Fruit fly (Drosophila melanogaster) whole organism, adult: Measurements from ENCODE around the gene Kebab.

Source experiments
- CG11617 ChIP-seq: fragments of 200-800 bp; sonication (Bioruptor generic); optimal IDR thresholded peaks from 2 replicates; lab custom pipeline; 2017; ENCODE audit warnings: mild to moderate bottlenecking, missing biosample characterization, missing genetic modification reagents, missing genetic modification characterization
- CG12768 ChIP-seq: fragments of 200-800 bp; sonication (Bioruptor generic); optimal IDR thresholded peaks from 2 replicates; lab custom pipeline; 2017; ENCODE audit warnings: missing biosample characterization, missing genetic modification characterization, mild to moderate bottlenecking, moderate library complexity, missing genetic modification reagents
- CG14711 ChIP-seq: fragments of 200-800 bp; sonication (Bioruptor generic); optimal IDR thresholded peaks from 2 replicates; lab custom pipeline; 2018; ENCODE audit warnings: missing biosample characterization, mild to moderate bottlenecking, missing genetic modification characterization, moderate library complexity
- CG1620 ChIP-seq: fragments of 200-800 bp; sonication (Bioruptor generic); optimal IDR thresholded peaks from 2 replicates; lab custom pipeline; 2016; ENCODE audit warnings: missing biosample characterization, missing genetic modification characterization
- CG33017 ChIP-seq: fragments of 200-800 bp; sonication (Bioruptor generic); optimal IDR thresholded peaks from 2 replicates; lab custom pipeline; 2018; ENCODE audit warnings: missing biosample characterization, mild to moderate bottlenecking, missing genetic modification characterization, moderate library complexity
- CG5204 ChIP-seq: fragments of 200-800 bp; sonication (Bioruptor generic); optimal IDR thresholded peaks from 2 replicates; lab custom pipeline; 2016; ENCODE audit warnings: missing biosample characterization, missing genetic modification characterization
- CG7045 ChIP-seq: fragments of 200-800 bp; sonication (Bioruptor generic); optimal IDR thresholded peaks from 2 replicates; lab custom pipeline; 2017; ENCODE audit warnings: missing biosample characterization, mild to moderate bottlenecking, missing genetic modification characterization
- CG7101 ChIP-seq: fragments of 200-800 bp; sonication (Bioruptor generic); optimal IDR thresholded peaks from 2 replicates; lab custom pipeline; 2018; ENCODE audit warnings: missing biosample characterization, mild to moderate bottlenecking, missing genetic modification characterization, moderate library complexity
- Clk ChIP-seq: fragments of 200-800 bp; sonication (Bioruptor generic); optimal IDR thresholded peaks from 2 replicates; lab custom pipeline; 2017; ENCODE audit warnings: missing biosample characterization, missing genetic modification characterization
- Crg-1 ChIP-seq: fragments of 200-800 bp; sonication (Bioruptor generic); optimal IDR thresholded peaks from 2 replicates; lab custom pipeline; 2016; ENCODE audit warnings: missing biosample characterization, missing genetic modification characterization
- Hr96 ChIP-seq: fragments of 200-800 bp; sonication (Bioruptor generic); optimal IDR thresholded peaks from 2 replicates; lab custom pipeline; 2016; ENCODE audit warnings: missing biosample characterization, missing genetic modification characterization
- Mnt ChIP-seq: fragments of 200-800 bp; sonication (Bioruptor generic); optimal IDR thresholded peaks from 2 replicates; lab custom pipeline; 2016; ENCODE audit warnings: missing biosample characterization, mild to moderate bottlenecking, missing genetic modification characterization
- bab1 ChIP-seq: fragments of 200-800 bp; sonication (Bioruptor generic); optimal IDR thresholded peaks from 3 replicates; lab custom pipeline; 2019; ENCODE audit warnings: missing biosample characterization, mild to moderate bottlenecking, missing genetic modification characterization, moderate library complexity
- cic ChIP-seq: fragments of 200-800 bp; sonication (Bioruptor generic); optimal IDR thresholded peaks from 2 replicates; lab custom pipeline; 2017; ENCODE audit warnings: missing biosample characterization, mild to moderate bottlenecking, missing genetic modification characterization, moderate library complexity
- cnc ChIP-seq, 2 experiments: fragments of >200 bp; optimal IDR thresholded peaks; 2 replicates each; lab custom pipeline; 2017
- kay ChIP-seq: fragments of 200-800 bp; sonication (Bioruptor generic); peaks from one replicate; lab custom pipeline; 2016; ENCODE audit warnings: missing biosample characterization, missing genetic modification characterization, borderline replicate concordance
- ovo ChIP-seq: fragments of 200-800 bp; sonication (Bioruptor generic); optimal IDR thresholded peaks from 2 replicates; lab custom pipeline; 2016; ENCODE audit warnings: missing biosample characterization, missing genetic modification characterization
- pad ChIP-seq: fragments of 200-800 bp; sonication (Bioruptor generic); optimal IDR thresholded peaks from 3 replicates; lab custom pipeline; 2017; ENCODE audit warnings: missing biosample characterization, missing genetic modification characterization, mild to moderate bottlenecking, moderate library complexity, missing genetic modification reagents
- tj ChIP-seq: fragments of 200-800 bp; sonication (Bioruptor generic); optimal IDR thresholded peaks from 3 replicates; lab custom pipeline; 2017; ENCODE audit warnings: missing biosample characterization, mild to moderate bottlenecking, missing genetic modification characterization, moderate library complexity
- toe ChIP-seq: fragments of 200-800 bp; sonication (Bioruptor generic); optimal IDR thresholded peaks from 2 replicates; lab custom pipeline; 2016; ENCODE audit warnings: missing biosample characterization, missing genetic modification characterization

Kebab gene

dm6 chr2L:2037165-2037550 lies 8.1 kb upstream of the Kebab start, which contains the start of gene lectin-22C:
Gene lectin-22C (minus strand): TSS chr2L:2037265.
- TF ChIP-seq cnc (optimal IDR thresholded peaks at IDR 0.05; lab: Kevin White, UChicago) (no peak), CG33017 (tag; lab: Kevin White, UChicago) (no peak), ovo (GFP tag; lab: Kevin White, UChicago) (no peak), Mnt (GFP tag; lab: Kevin White, UChicago) (no peak), CG7101 (tag; lab: Kevin White, UChicago) (no peak), CG1620 (GFP tag; lab: Kevin White, UChicago) (no peak), CG14711 (no peak), CG5204 (GFP tag; lab: Kevin White, UChicago) (no peak), CG7045 (GFP tag; lab: Kevin White, UChicago) (no peak), tj (GFP tag; lab: Kevin White, UChicago) (no peak), cic (no peak)

dm6 chr2L:2037551-2038252 lies 7.6 kb upstream of the Kebab start:
- TF ChIP-seq cnc (optimal IDR thresholded peaks at IDR 0.05; lab: Kevin White, UChicago): no peak
- TF ChIP-seq cic: no peak
- TF ChIP-seq CG1620 (GFP tag; lab: Kevin White, UChicago): peak; percentile 32
- peak; percentile 26 for TF ChIP-seq Hr96
- peak; percentile 26 for TF ChIP-seq Mnt (GFP tag; lab: Kevin White, UChicago)
- peak; percentile 16 for TF ChIP-seq pad (GFP tag; lab: Kevin White, UChicago)
- TF ChIP-seq CG5204 (GFP tag; lab: Kevin White, UChicago): no peak
- TF ChIP-seq CG12768: peak; percentile 28
- peak; percentile 94 for TF ChIP-seq tj (GFP tag; lab: Kevin White, UChicago)
- TF ChIP-seq Clk (GFP tag; lab: Kevin White, UChicago): no peak
- peak; percentile 46 for TF ChIP-seq Crg-1
- TF ChIP-seq toe (GFP tag; lab: Kevin White, UChicago): no peak
- TF ChIP-seq CG7101 (tag; lab: Kevin White, UChicago): peak; percentile 31
- no peak for TF ChIP-seq ovo (GFP tag; lab: Kevin White, UChicago)
- no peak for TF ChIP-seq CG11617 (GFP tag; lab: Kevin White, UChicago)
- peak; percentile 64 for TF ChIP-seq CG14711
- no peak for TF ChIP-seq CG33017 (tag; lab: Kevin White, UChicago)
- TF ChIP-seq bab1 (GFP tag; lab: Kevin White, UChicago): peak; percentile 62

- TF ChIP-seq CG11617 (GFP tag; lab: Kevin White, UChicago): peak; percentile 2
- TF ChIP-seq bab1 (GFP tag; lab: Kevin White, UChicago): peak; percentile 47
- TF ChIP-seq Clk (GFP tag; lab: Kevin White, UChicago): no peak
- TF ChIP-seq CG33017 (tag; lab: Kevin White, UChicago): no peak
- TF ChIP-seq toe (GFP tag; lab: Kevin White, UChicago): no peak
- peak; percentile 57 for TF ChIP-seq CG14711
- no peak for TF ChIP-seq Hr96
- TF ChIP-seq pad (GFP tag; lab: Kevin White, UChicago): peak; percentile 20
- no peak for TF ChIP-seq CG7101 (tag; lab: Kevin White, UChicago)
- TF ChIP-seq tj (GFP tag; lab: Kevin White, UChicago): peak; percentile 90
- TF ChIP-seq kay (GFP tag; lab: Kevin White, UChicago): no peak
- peak in 1 of 2 experiments; percentile 21 for TF ChIP-seq cnc (optimal IDR thresholded peaks at IDR 0.05; lab: Kevin White, UChicago)
- peak; percentile 20 for TF ChIP-seq CG12768
- peak; percentile 49 for TF ChIP-seq cic
Measured at dm6 chr2L:2038253-2038955, 6.9 kb upstream of the Kebab start.

- TF ChIP-seq bab1 (GFP tag; lab: Kevin White, UChicago) (peak; percentile 15), kay (GFP tag; lab: Kevin White, UChicago) (peak; percentile 62), cnc (optimal IDR thresholded peaks at IDR 0.05; lab: Kevin White, UChicago) (no peak)
Measured at dm6 chr2L:2038956-2039263, 6.4 kb upstream of the Kebab start.

- TF ChIP-seq pad (GFP tag; lab: Kevin White, UChicago) (peak; percentile 18), bab1 (GFP tag; lab: Kevin White, UChicago) (no peak), CG7045 (GFP tag; lab: Kevin White, UChicago) (no peak), toe (GFP tag; lab: Kevin White, UChicago) (no peak), CG12768 (peak; percentile 40), cic (peak; percentile 11), CG14711 (no peak), Hr96 (no peak), CG7101 (tag; lab: Kevin White, UChicago) (peak; percentile 20), tj (GFP tag; lab: Kevin White, UChicago) (no peak), Clk (GFP tag; lab: Kevin White, UChicago) (no peak), Crg-1 (no peak), kay (GFP tag; lab: Kevin White, UChicago) (peak; percentile 45), CG1620 (GFP tag; lab: Kevin White, UChicago) (no peak), ovo (GFP tag; lab: Kevin White, UChicago) (no peak), Mnt (GFP tag; lab: Kevin White, UChicago) (peak; percentile 17), CG11617 (GFP tag; lab: Kevin White, UChicago) (no peak), CG33017 (tag; lab: Kevin White, UChicago) (peak; percentile 35), CG5204 (GFP tag; lab: Kevin White, UChicago) (no peak), cnc (optimal IDR thresholded peaks at IDR 0.05; lab: Kevin White, UChicago) (no peak)
Measured at dm6 chr2L:2039458-2039857, 5.8 kb upstream of the Kebab start.
